Worm (Caenorhabditis elegans) whole organism, young adult: ENCODE results near the gene D2021.4.
A peak's percentile ranks its signal among the peaks of the same experiment; 100 is the strongest.

Experiments
- B0261.1 ChIP-seq: sonication (generic microtip); optimal IDR thresholded peaks from 2 replicates; lab custom pipeline; 2016; ENCODE audit warnings: mild to moderate bottlenecking, missing genetic modification characterization, moderate library complexity, missing compliant biosample characterization
- B0336.3 ChIP-seq: fragments of 200-800 bp; sonication (Bioruptor generic); IDR thresholded peaks from 2 replicates; pipeline ENCODE4 v1.3.6; 2022; ENCODE audit warnings: missing genetic modification characterization, missing compliant biosample characterization
- C06A6.2 ChIP-seq: fragments of 200-800 bp; sonication (Bioruptor generic); conservative IDR thresholded peaks from 2 replicates; pipeline ENCODE4 v1.3.6; 2022; ENCODE audit warnings: missing genetic modification characterization, missing compliant biosample characterization
- F57A8.1 ChIP-seq: fragments of 200-800 bp; sonication (Bioruptor generic); optimal IDR thresholded peaks from 2 replicates; lab custom pipeline; 2018; ENCODE audit warnings: mild to moderate bottlenecking, missing genetic modification characterization, moderate library complexity, missing compliant biosample characterization
- Y53G8AR.9 ChIP-seq: fragments of 200-800 bp; sonication (Bioruptor generic); conservative IDR thresholded peaks from 2 replicates; pipeline ENCODE4 v1.3.6; 2022; ENCODE audit warnings: missing genetic modification reagents, missing genetic modification characterization, missing compliant biosample characterization
- Y95B8A.8 ChIP-seq: fragments of 200-800 bp; sonication (Bioruptor generic); IDR thresholded peaks from 2 replicates; pipeline ENCODE4 v1.3.6; 2022; ENCODE audit warnings: missing genetic modification reagents, missing genetic modification characterization, missing compliant biosample characterization
- ZK185.1 ChIP-seq: sonication (generic microtip); optimal IDR thresholded peaks from 2 replicates; lab custom pipeline; 2016; ENCODE audit warnings: mild to moderate bottlenecking, missing genetic modification characterization, missing compliant biosample characterization; ENCODE audit not compliant: poor library complexity, severe bottlenecking
- aptf-3 ChIP-seq: fragments of 200-800 bp; sonication (Bioruptor generic); IDR thresholded peaks from 2 replicates; pipeline ENCODE4 v1.3.6; 2022; ENCODE audit warnings: missing genetic modification characterization, missing compliant biosample characterization
- atf-7 ChIP-seq: sonication (generic microtip); optimal IDR thresholded peaks from 2 replicates; lab custom pipeline; 2017; ENCODE audit warnings: mild to moderate bottlenecking, missing genetic modification characterization, missing compliant biosample characterization
- attf-5 ChIP-seq: fragments of 200-800 bp; sonication (Bioruptor generic); optimal IDR thresholded peaks from 2 replicates; lab custom pipeline; 2018; ENCODE audit warnings: mild to moderate bottlenecking, missing genetic modification characterization, missing compliant biosample characterization
- cebp-1 ChIP-seq, 2 experiments: fragments of 200-800 bp in 1 of 2; sonication (Bioruptor generic) in 1 of 2; sonication (generic microtip) in 1 of 2; IDR thresholded peaks in 1 of 2; optimal IDR thresholded peaks in 1 of 2; 2 replicates each; pipeline versions ENCODE4 v1.3.6 to Lab custom; 2017 to 2022; ENCODE audit warnings: missing compliant biosample characterization in 2 of 2, missing genetic modification characterization in 2 of 2, mild to moderate bottlenecking in 1 of 2, missing genetic modification reagents in 1 of 2, moderate library complexity in 1 of 2
- cebp-2 ChIP-seq: fragments of 200-800 bp; sonication (Bioruptor generic); IDR thresholded peaks from 2 replicates; pipeline ENCODE4 v1.3.6; 2022; ENCODE audit warnings: missing genetic modification characterization, missing compliant biosample characterization
- ceh-27 ChIP-seq: fragments of 200-800 bp; sonication (Bioruptor generic); optimal IDR thresholded peaks from 2 replicates; lab custom pipeline; 2018; ENCODE audit warnings: mild to moderate bottlenecking, missing genetic modification characterization, moderate library complexity, missing compliant biosample characterization
- ceh-40 ChIP-seq: fragments of 200-800 bp; sonication (Bioruptor generic); IDR thresholded peaks from 2 replicates; pipeline ENCODE4 v1.3.6; 2022; ENCODE audit warnings: missing genetic modification characterization, missing compliant biosample characterization
- chd-7 ChIP-seq: sonication (generic microtip); optimal IDR thresholded peaks from 2 replicates; lab custom pipeline; 2016; ENCODE audit warnings: mild to moderate bottlenecking, missing genetic modification characterization, moderate library complexity, missing compliant biosample characterization
- die-1 ChIP-seq: sonication (generic microtip); optimal IDR thresholded peaks from 2 replicates; lab custom pipeline; 2016; ENCODE audit warnings: missing genotype, mild to moderate bottlenecking, missing genetic modification characterization, missing compliant biosample characterization
- ekl-4 ChIP-seq: fragments of 200-800 bp; sonication (Bioruptor generic); IDR thresholded peaks from 2 replicates; pipeline ENCODE4 v1.3.6; 2022; ENCODE audit warnings: missing genetic modification reagents, missing genetic modification characterization, missing compliant biosample characterization
- fkh-3 ChIP-seq: sonication (generic microtip); optimal IDR thresholded peaks from 2 replicates; lab custom pipeline; 2016; ENCODE audit warnings: mild to moderate bottlenecking, missing genetic modification characterization, missing compliant biosample characterization
- hmg-1.2 ChIP-seq: fragments of 200-800 bp; sonication (Bioruptor generic); IDR thresholded peaks from 2 replicates; pipeline ENCODE4 v1.3.6; 2022; ENCODE audit warnings: missing genetic modification reagents, missing genetic modification characterization, missing compliant biosample characterization
- hrde-1 ChIP-seq: sonication (generic microtip); optimal IDR thresholded peaks from 2 replicates; lab custom pipeline; 2016; ENCODE audit warnings: missing genetic modification characterization, mild to moderate bottlenecking, missing compliant biosample characterization, moderate library complexity, missing genotype, missing genetic modification reagents, borderline replicate concordance
- lin-54 ChIP-seq: fragments of 200-800 bp; sonication (Bioruptor generic); optimal IDR thresholded peaks from 2 replicates; lab custom pipeline; 2018; ENCODE audit warnings: mild to moderate bottlenecking, missing genetic modification characterization, missing compliant biosample characterization
- lsl-1 ChIP-seq: fragments of 200-800 bp; sonication (Bioruptor generic); optimal IDR thresholded peaks from 2 replicates; lab custom pipeline; 2018; ENCODE audit warnings: mild to moderate bottlenecking, missing genetic modification characterization, moderate library complexity, missing compliant biosample characterization
- madf-3 ChIP-seq: fragments of 200-800 bp; sonication (Bioruptor generic); IDR thresholded peaks from 2 replicates; pipeline ENCODE4 v1.3.6; 2022; ENCODE audit warnings: missing genetic modification reagents, missing genetic modification characterization, missing compliant biosample characterization
- madf-6 ChIP-seq: fragments of 200-800 bp; sonication (Bioruptor generic); IDR thresholded peaks from 2 replicates; pipeline ENCODE4 v1.3.6; 2022; ENCODE audit warnings: missing genetic modification reagents, missing genetic modification characterization, missing compliant biosample characterization
- mes-4 ChIP-seq: sonication (generic microtip); optimal IDR thresholded peaks from 2 replicates; lab custom pipeline; 2016; ENCODE audit warnings: missing genotype, missing genetic modification characterization, missing compliant biosample characterization
- pbrm-1 ChIP-seq: fragments of 200-800 bp; sonication (Bioruptor generic); IDR thresholded peaks from 2 replicates; pipeline ENCODE4 v1.3.6; 2022; ENCODE audit warnings: missing genetic modification reagents, missing genetic modification characterization, missing compliant biosample characterization
- pha-4 ChIP-seq: fragments of 150-350 bp; sonication (generic microtip); optimal IDR thresholded peaks from 2 replicates; lab custom pipeline; 2014; ENCODE audit warnings: missing biosample characterization, missing genetic modification reagents, missing genetic modification characterization
- rcor-1 ChIP-seq: fragments of 200-800 bp; sonication (Bioruptor generic); IDR thresholded peaks from 2 replicates; pipeline ENCODE4 v1.3.6; 2022; ENCODE audit warnings: missing genetic modification reagents, missing genetic modification characterization, missing compliant biosample characterization
- rpc-1 ChIP-seq, 2 experiments: fragments of 150-350 bp in 1 of 2; sonication (generic microtip) in 1 of 2; optimal IDR thresholded peaks; 2 replicates each; lab custom pipeline; 2014 to 2018; ENCODE audit warnings: missing biosample characterization in 1 of 2, missing genetic modification characterization in 1 of 2, missing genetic modification reagents in 1 of 2, missing genotype in 1 of 2
- sdz-38 ChIP-seq: sonication (generic microtip); optimal IDR thresholded peaks from 2 replicates; lab custom pipeline; 2016; ENCODE audit warnings: missing genotype, missing genetic modification characterization, missing compliant biosample characterization
- tbp1 ChIP-seq: fragments of 200-800 bp; sonication (Bioruptor generic); optimal IDR thresholded peaks from 2 replicates; lab custom pipeline; 2018; ENCODE audit warnings: mild to moderate bottlenecking, missing genetic modification characterization, missing compliant biosample characterization
- tlf-1 ChIP-seq: fragments of 200-800 bp; sonication (Bioruptor generic); optimal IDR thresholded peaks from 2 replicates; lab custom pipeline; 2018; ENCODE audit warnings: mild to moderate bottlenecking, missing genetic modification characterization, missing compliant biosample characterization
- unc-130 ChIP-seq: sonication (generic microtip); optimal IDR thresholded peaks from 2 replicates; lab custom pipeline; 2016; ENCODE audit warnings: missing genetic modification reagents, missing genetic modification characterization, missing compliant biosample characterization
- zfh-2 ChIP-seq: fragments of 200-800 bp; sonication (Bioruptor generic); conservative IDR thresholded peaks from 2 replicates; pipeline ENCODE4 v1.3.6; 2022; ENCODE audit warnings: missing genetic modification reagents, missing genetic modification characterization, missing compliant biosample characterization

D2021.4 gene

ce11 chrX:8581447-8581846, 32.6 kb upstream of the D2021.4 start, which contains the start of gene F18E9.8:
F18E9.8 (minus strand) TSS chrX:8581547.
- no peak for TF ChIP-seq fkh-3 (tag; lab: Kevin White, UChicago)
- TF ChIP-seq hmg-1.2 (GFP tag; lab: Robert Waterston, UW) = no peak
- no peak for TF ChIP-seq unc-130 (GFP tag; lab: Kevin White, UChicago)
- TF ChIP-seq attf-5 (GFP tag; lab: Kevin White, UChicago) = no peak
- no peak for TF ChIP-seq B0336.3
- TF ChIP-seq atf-7 = no peak
- TF ChIP-seq pha-4 (tag; lab: Kevin White, UChicago) = no peak
- TF ChIP-seq lin-54 (GFP tag; lab: Kevin White, UChicago) = no peak
- no peak for TF ChIP-seq madf-6 (GFP tag; lab: Robert Waterston, UW)

ce11 chrX:8580217-8580616, 31.3 kb upstream of the D2021.4 start, which contains the start of gene F18E9.4:
F18E9.4 (plus strand) TSS chrX:8580517.
- TF ChIP-seq cebp-2 = no peak
- TF ChIP-seq attf-5 (GFP tag; lab: Kevin White, UChicago) = no peak
- TF ChIP-seq chd-7 = no peak
- no peak for TF ChIP-seq C06A6.2 (GFP tag; lab: Robert Waterston, UW)
- TF ChIP-seq F57A8.1 (GFP tag; lab: Kevin White, UChicago) = no peak
- TF ChIP-seq madf-6 (GFP tag; lab: Robert Waterston, UW) = no peak
- no peak for TF ChIP-seq mes-4 (tag; lab: Kevin White, UChicago)
- no peak for TF ChIP-seq rcor-1
- no peak for TF ChIP-seq sdz-38 (tag; lab: Kevin White, UChicago)
- TF ChIP-seq aptf-3 = no peak
- TF ChIP-seq Y95B8A.8 (GFP tag; lab: Robert Waterston, UW) = no peak
- no peak for TF ChIP-seq hmg-1.2 (GFP tag; lab: Robert Waterston, UW)
- no peak for TF ChIP-seq ceh-40 (GFP tag; lab: Robert Waterston, UW)

ce11 chrX:8577824-8578223, 29.0 kb upstream of the D2021.4 start:
- TF ChIP-seq tbp1 (peak; percentile 82), B0261.1 (tag; lab: Kevin White, UChicago) (peak; percentile 56), rpc-1 (optimal IDR thresholded peaks at IDR 0.05; lab: Kevin White, UChicago) (peak; percentile 45), rpc-1 (tag; optimal IDR thresholded peaks at IDR 0.05; lab: Kevin White, UChicago) (peak; percentile 69), die-1 (tag; lab: Kevin White, UChicago) (peak; percentile 7)
- TF ChIP-seq, all 124 proteins: peak for 4; not testable (repeated sequence) for 120

- TF ChIP-seq madf-3 (GFP tag; lab: Robert Waterston, UW) (no peak), C06A6.2 (GFP tag; lab: Robert Waterston, UW) (no peak), pbrm-1 (GFP tag; lab: Robert Waterston, UW) (no peak), Y53G8AR.9 (no peak), rcor-1 (no peak), ZK185.1 (no peak), ekl-4 (no peak), tlf-1 (GFP tag; lab: Kevin White, UChicago) (no peak), lsl-1 (GFP tag; lab: Kevin White, UChicago) (no peak), zfh-2 (GFP tag; lab: Robert Waterston, UW) (no peak)
Observed at ce11 chrX:8570997-8571517, 22.2 kb upstream of the D2021.4 start, which contains the start of gene jmjd-3.1. jmjd-3.1 (plus strand) TSS chrX:8571047.

ce11 chrX:8569159-8569558, 20.3 kb upstream of the D2021.4 start:
- TF ChIP-seq hrde-1 (tag; lab: Kevin White, UChicago) (no peak), cebp-1 (GFP tag; IDR thresholded peaks at IDR 0.05; lab: Robert Waterston, UW) (no peak), cebp-1 (tag; optimal IDR thresholded peaks at IDR 0.05; lab: Kevin White, UChicago) (no peak), zfh-2 (GFP tag; lab: Robert Waterston, UW) (0 out of 2 replicates have a peak, but pooled peaks have one; percentile 15), ceh-27 (GFP tag; lab: Kevin White, UChicago) (peak; percentile 26)
